Worm (Caenorhabditis elegans) whole organism, L2 larva: ENCODE data around the gene C10G8.2.
A peak's percentile ranks its signal among the peaks of the same experiment; 100 is the strongest.

Source experiments
- C34F6.9 ChIP-seq: fragments of 150-350 bp; optimal IDR thresholded peaks from 2 replicates; lab custom pipeline; 2014; ENCODE audit warnings: missing biosample characterization, missing genetic modification characterization
- F13H6.1 ChIP-seq: sonication (generic microtip); optimal IDR thresholded peaks from 2 replicates; lab custom pipeline; 2016; ENCODE audit warnings: missing genetic modification characterization, missing compliant biosample characterization
- R02D3.7 ChIP-seq: fragments of 150-350 bp; optimal IDR thresholded peaks from 2 replicates; lab custom pipeline; 2014; ENCODE audit warnings: missing biosample characterization, missing genetic modification characterization
- Y55F3AM.14 ChIP-seq: fragments of 200-800 bp; sonication (Bioruptor generic); optimal IDR thresholded peaks from 2 replicates; lab custom pipeline; 2018; ENCODE audit warnings: mild to moderate bottlenecking, missing genetic modification characterization, missing compliant biosample characterization
- ZK546.5 ChIP-seq: sonication (generic microtip); optimal IDR thresholded peaks from 2 replicates; lab custom pipeline; 2017; ENCODE audit warnings: missing biosample characterization, missing genetic modification characterization
- alr-1 ChIP-seq: fragments of 150-350 bp; optimal IDR thresholded peaks from 2 replicates; lab custom pipeline; 2014; ENCODE audit warnings: missing biosample characterization, missing genetic modification characterization
- aly-2 ChIP-seq: fragments of 150-350 bp; optimal IDR thresholded peaks from 2 replicates; lab custom pipeline; 2014; ENCODE audit warnings: missing biosample characterization, missing genetic modification characterization
- ama-1 ChIP-seq: fragments of 150-350 bp; optimal IDR thresholded peaks from 2 replicates; lab custom pipeline; 2018; ENCODE audit warnings: inconsistent platforms
- blmp-1 ChIP-seq: sonication (generic microtip); optimal IDR thresholded peaks from 2 replicates; lab custom pipeline; 2017; ENCODE audit warnings: missing genetic modification characterization, mild to moderate bottlenecking, missing compliant biosample characterization, antibody characterized with exemption, moderate library complexity; ENCODE audit not compliant: insufficient read depth
- ceh-16 ChIP-seq: fragments of 150-350 bp; optimal IDR thresholded peaks from 2 replicates; lab custom pipeline; 2014; ENCODE audit warnings: missing biosample characterization, missing genetic modification characterization
- ceh-82 ChIP-seq: fragments of 150-350 bp; optimal IDR thresholded peaks from 2 replicates; lab custom pipeline; 2014; ENCODE audit warnings: missing biosample characterization, missing genetic modification characterization
- crh-2 ChIP-seq: sonication (generic microtip); optimal IDR thresholded peaks from 2 replicates; lab custom pipeline; 2017; ENCODE audit warnings: missing biosample characterization, missing genetic modification characterization
- dmd-4 ChIP-seq: sonication (generic microtip); optimal IDR thresholded peaks from 2 replicates; lab custom pipeline; 2017; ENCODE audit warnings: missing biosample characterization, missing genetic modification characterization
- elt-1 ChIP-seq: fragments of 150-350 bp; optimal IDR thresholded peaks from 2 replicates; lab custom pipeline; 2014; ENCODE audit warnings: missing biosample characterization, missing genetic modification characterization
- elt-3 ChIP-seq: sonication (generic microtip); optimal IDR thresholded peaks from 2 replicates; lab custom pipeline; 2017; ENCODE audit warnings: missing biosample characterization, missing genetic modification characterization
- fos-1 ChIP-seq: fragments of 150-350 bp; optimal IDR thresholded peaks from 2 replicates; lab custom pipeline; 2014; ENCODE audit warnings: missing biosample characterization, missing genetic modification characterization
- gmeb-1 ChIP-seq: fragments of 150-350 bp; optimal IDR thresholded peaks from 2 replicates; lab custom pipeline; 2014; ENCODE audit warnings: missing biosample characterization, missing genetic modification characterization
- lin-11 ChIP-seq: fragments of 150-350 bp; sonication (generic microtip); optimal IDR thresholded peaks from 2 replicates; lab custom pipeline; 2014; ENCODE audit warnings: missing biosample characterization, missing genetic modification characterization, inconsistent platforms, mixed read lengths
- lin-13 ChIP-seq: fragments of 150-350 bp; optimal IDR thresholded peaks from 2 replicates; lab custom pipeline; 2014; ENCODE audit warnings: missing biosample characterization, missing genetic modification reagents, missing genetic modification characterization
- lsy-2 ChIP-seq, 2 experiments: fragments of 150-350 bp in 1 of 2; sonication (generic microtip) in 1 of 2; optimal IDR thresholded peaks; 2 replicates each; lab custom pipeline; 2014 to 2017; ENCODE audit warnings: missing biosample characterization in 2 of 2, missing genetic modification characterization in 2 of 2
- mab-5 ChIP-seq: fragments of 150-350 bp; optimal IDR thresholded peaks from 2 replicates; lab custom pipeline; 2014; ENCODE audit warnings: missing biosample characterization, missing genetic modification characterization
- mbf-1 ChIP-seq: sonication (generic microtip); optimal IDR thresholded peaks from 2 replicates; lab custom pipeline; 2017; ENCODE audit warnings: missing biosample characterization, missing genetic modification characterization
- mdl-1 ChIP-seq, 2 experiments: fragments of 150-350 bp in 1 of 2; sonication (generic microtip) in 1 of 2; optimal IDR thresholded peaks; 2 replicates each; lab custom pipeline; 2017; ENCODE audit warnings: missing biosample characterization in 2 of 2, missing genetic modification characterization in 2 of 2
- nhr-10 ChIP-seq: sonication (generic microtip); optimal IDR thresholded peaks from 2 replicates; lab custom pipeline; 2017; ENCODE audit warnings: missing biosample characterization, missing genetic modification characterization
- nhr-11 ChIP-seq: fragments of 150-350 bp; optimal IDR thresholded peaks from 2 replicates; lab custom pipeline; 2014; ENCODE audit warnings: missing biosample characterization, missing genetic modification characterization
- nhr-12 ChIP-seq: fragments of 150-350 bp; optimal IDR thresholded peaks from 2 replicates; lab custom pipeline; 2014; ENCODE audit warnings: missing biosample characterization, missing genetic modification characterization
- nhr-129 ChIP-seq: fragments of 150-350 bp; optimal IDR thresholded peaks from 2 replicates; lab custom pipeline; 2014; ENCODE audit warnings: missing biosample characterization, missing genetic modification characterization
- nhr-21 ChIP-seq: fragments of 150-350 bp; optimal IDR thresholded peaks from 2 replicates; lab custom pipeline; 2014; ENCODE audit warnings: missing biosample characterization, missing genetic modification characterization
- nhr-23 ChIP-seq: fragments of 150-350 bp; optimal IDR thresholded peaks from 2 replicates; lab custom pipeline; 2014; ENCODE audit warnings: missing biosample characterization, missing genetic modification reagents, missing genetic modification characterization
- nhr-6 ChIP-seq: fragments of 150-350 bp; optimal IDR thresholded peaks from 2 replicates; lab custom pipeline; 2014; ENCODE audit warnings: missing biosample characterization, missing genetic modification characterization
- peb-1 ChIP-seq: fragments of 150-350 bp; optimal IDR thresholded peaks from 2 replicates; lab custom pipeline; 2014; ENCODE audit warnings: missing biosample characterization, missing genetic modification characterization
- sem-4 ChIP-seq: fragments of 150-350 bp; optimal IDR thresholded peaks from 2 replicates; lab custom pipeline; 2014; ENCODE audit warnings: missing biosample characterization, missing genetic modification reagents, missing genetic modification characterization
- skn-1 ChIP-seq: sonication (generic microtip); optimal IDR thresholded peaks from 2 replicates; lab custom pipeline; 2017; ENCODE audit warnings: missing biosample characterization, missing genetic modification characterization
- sma-3 ChIP-seq: sonication (generic microtip); optimal IDR thresholded peaks from 2 replicates; lab custom pipeline; 2016; ENCODE audit warnings: missing genetic modification reagents, missing genetic modification characterization, missing compliant biosample characterization
- sma-9 ChIP-seq, 2 experiments: fragments of 150-350 bp in 1 of 2; sonication (generic microtip) in 1 of 2; optimal IDR thresholded peaks; 2 replicates each; lab custom pipeline; 2014 to 2016; ENCODE audit warnings: missing genetic modification characterization in 2 of 2, mild to moderate bottlenecking in 1 of 2, missing biosample characterization in 1 of 2, missing compliant biosample characterization in 1 of 2, missing genetic modification reagents in 1 of 2, moderate library complexity in 1 of 2
- unc-39 ChIP-seq: fragments of 150-350 bp; optimal IDR thresholded peaks from 2 replicates; lab custom pipeline; 2014; ENCODE audit warnings: missing biosample characterization, missing genetic modification characterization
- unc-62 ChIP-seq: fragments of 150-350 bp; optimal IDR thresholded peaks from 2 replicates; lab custom pipeline; 2014; ENCODE audit warnings: missing biosample characterization, missing genetic modification reagents, missing genetic modification characterization
- ztf-1 ChIP-seq: fragments of 200-800 bp; sonication (Bioruptor generic); conservative IDR thresholded peaks from 2 replicates; pipeline ENCODE4 v1.3.6; 2022; ENCODE audit warnings: missing genetic modification characterization, missing compliant biosample characterization
- ztf-11 ChIP-seq: sonication (generic microtip); optimal IDR thresholded peaks from 2 replicates; lab custom pipeline; 2017; ENCODE audit warnings: missing biosample characterization, missing genetic modification characterization
- ztf-4 ChIP-seq: fragments of 150-350 bp; optimal IDR thresholded peaks from 2 replicates; lab custom pipeline; 2014; ENCODE audit warnings: missing biosample characterization, missing genetic modification characterization

The C10G8.2 gene

ce11 chrV:5318349-5318748 lies 4.1 kb downstream of the C10G8.2 start:
- no peak for TF ChIP-seq skn-1 (tag; lab: Kevin White, UChicago)
- no peak for TF ChIP-seq sem-4 (tag; lab: Kevin White, UChicago)
- no peak for TF ChIP-seq ZK546.5
- TF ChIP-seq nhr-6 (tag; lab: Kevin White, UChicago), result no peak
- TF ChIP-seq ama-1 (lab: Kevin White, UChicago), result no peak
- TF ChIP-seq ztf-1 (GFP tag; lab: Robert Waterston, UW), result no peak
- TF ChIP-seq ceh-82 (tag; lab: Kevin White, UChicago), result no peak

- TF ChIP-seq dmd-4 (tag; lab: Kevin White, UChicago) (no peak), R02D3.7 (tag; lab: Kevin White, UChicago) (no peak), aly-2 (no peak)
Measured at ce11 chrV:5319477-5319876, 5.3 kb downstream of the C10G8.2 start, which contains the start of gene ceh-34. Gene ceh-34, minus strand, starts transcription at chrV:5319577.

ce11 chrV:5322815-5323214 lies 8.6 kb downstream of the C10G8.2 start:
- TF ChIP-seq lsy-2 (tag; optimal IDR thresholded peaks at IDR 0.05; lab: Kevin White, UChicago), result peak in 1 of 2 experiments; percentile 18
- no peak for TF ChIP-seq unc-39 (tag; lab: Kevin White, UChicago)
- TF ChIP-seq ama-1 (lab: Kevin White, UChicago), result no peak
- TF ChIP-seq F13H6.1 (tag; lab: Kevin White, UChicago), result peak; percentile 35
- no peak for TF ChIP-seq mbf-1 (tag; lab: Kevin White, UChicago)
- no peak for TF ChIP-seq sma-9 (GFP tag; optimal IDR thresholded peaks at IDR 0.05; lab: Kevin White, UChicago)
- TF ChIP-seq sma-9 (tag; optimal IDR thresholded peaks at IDR 0.05; lab: Kevin White, UChicago), result no peak
- TF ChIP-seq nhr-10, result no peak

ce11 chrV:5324566-5324965 lies 10.4 kb downstream of the C10G8.2 start, which contains the start of gene ceh-33:
Gene ceh-33, minus strand, starts transcription at chrV:5324666.
- no peak for TF ChIP-seq ztf-11 (tag; lab: Kevin White, UChicago)
- TF ChIP-seq dmd-4 (tag; lab: Kevin White, UChicago), result no peak
- TF ChIP-seq ceh-16 (tag; lab: Kevin White, UChicago), result no peak
- TF ChIP-seq C34F6.9 (tag; lab: Kevin White, UChicago), result no peak
- no peak for TF ChIP-seq nhr-12
- TF ChIP-seq peb-1 (tag; lab: Kevin White, UChicago), result no peak
- no peak for TF ChIP-seq lin-13 (GFP tag; lab: Kevin White, UChicago)
- TF ChIP-seq nhr-23 (tag; lab: Kevin White, UChicago), result no peak
- TF ChIP-seq aly-2, result no peak
- no peak for TF ChIP-seq lsy-2 (tag; optimal IDR thresholded peaks at IDR 0.05; lab: Kevin White, UChicago)
- TF ChIP-seq elt-3 (tag; lab: Kevin White, UChicago), result no peak
- TF ChIP-seq ztf-1 (GFP tag; lab: Robert Waterston, UW), result no peak
- no peak for TF ChIP-seq nhr-11 (tag; lab: Kevin White, UChicago)
- no peak for TF ChIP-seq skn-1 (tag; lab: Kevin White, UChicago)
- no peak for TF ChIP-seq Y55F3AM.14
- no peak for TF ChIP-seq mab-5 (tag; lab: Kevin White, UChicago)
- TF ChIP-seq nhr-21 (tag; lab: Kevin White, UChicago), result no peak
- TF ChIP-seq fos-1 (tag; lab: Kevin White, UChicago), result no peak

- TF ChIP-seq nhr-12 (no peak), blmp-1 (tag; lab: Kevin White, UChicago) (no peak), alr-1 (tag; lab: Kevin White, UChicago) (no peak), crh-2 (tag; lab: Kevin White, UChicago) (no peak), ztf-4 (tag; lab: Kevin White, UChicago) (no peak), unc-39 (tag; lab: Kevin White, UChicago) (no peak), sma-3 (GFP tag; lab: Kevin White, UChicago) (no peak), ceh-16 (tag; lab: Kevin White, UChicago) (no peak), ztf-1 (GFP tag; lab: Robert Waterston, UW) (no peak), gmeb-1 (tag; lab: Kevin White, UChicago) (no peak), fos-1 (tag; lab: Kevin White, UChicago) (no peak), lin-11 (tag; lab: Kevin White, UChicago) (no peak), elt-1 (no peak), mbf-1 (tag; lab: Kevin White, UChicago) (no peak), unc-62 (GFP tag; lab: Kevin White, UChicago) (no peak), sem-4 (tag; lab: Kevin White, UChicago) (no peak), elt-3 (tag; lab: Kevin White, UChicago) (no peak), nhr-129 (tag; lab: Kevin White, UChicago) (no peak), mdl-1 (tag; optimal IDR thresholded peaks at IDR 0.05; lab: Kevin White, UChicago) (no peak)
Measured at ce11 chrV:5328314-5328713, 14.1 kb downstream of the C10G8.2 start, which contains the start of gene C10G8.8. Gene C10G8.8, minus strand, starts transcription at chrV:5328414.
